Worm (Caenorhabditis elegans): ENCODE data around the gene H12C20.7.

The H12C20.7 gene

DNA sequence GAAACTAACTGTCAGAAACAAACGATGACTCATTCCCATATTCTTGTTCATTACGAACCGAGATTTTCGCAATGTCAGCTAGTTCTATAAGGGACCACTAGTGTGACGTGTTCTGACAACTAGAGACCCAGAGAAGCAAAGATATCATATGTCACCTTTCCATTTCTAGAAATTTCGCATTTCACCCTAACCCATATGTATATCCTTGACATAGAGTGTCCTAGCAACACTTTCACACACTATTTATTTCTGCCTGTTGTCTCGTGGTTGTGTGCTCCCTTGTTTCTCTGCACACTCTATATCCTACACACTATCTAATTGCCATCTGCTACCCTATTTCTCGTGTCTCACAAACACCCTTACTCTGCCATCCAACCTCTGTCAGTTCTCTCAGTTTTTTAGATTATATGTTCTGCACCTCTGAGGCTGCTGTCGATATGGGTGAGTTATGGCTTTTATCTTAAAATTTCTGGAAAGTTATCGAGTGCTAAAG, 23.8 kb downstream of the H12C20.7 start, which contains the start of the genes F38B7.17 and F38B7.3 (continued):
- TF ChIP-seq snpc-4 (tag; optimal IDR thresholded peaks at IDR 0.05): no peak

- TF ChIP-seq hmg-1.1 (GFP tag; IDR thresholded peaks at IDR 0.05) (no peak), daf-19 (GFP tag; conservative IDR thresholded peaks at IDR 0.05) (no peak), dpl-1 (GFP tag; optimal IDR thresholded peaks at IDR 0.05) (no peak), egl-27 (tag; optimal IDR thresholded peaks at IDR 0.05) (no peak), lim-7 (GFP tag; IDR thresholded peaks at IDR 0.05) (no peak), lin-1 (GFP tag; IDR thresholded peaks at IDR 0.05) (no peak), mep-1 (tag; optimal IDR thresholded peaks at IDR 0.05) (no peak), gei-8 (GFP tag; optimal IDR thresholded peaks at IDR 0.05) (no peak), zfp-2 (tag; optimal IDR thresholded peaks at IDR 0.05) (no peak), lin-29 (GFP tag; IDR thresholded peaks at IDR 0.05) (no peak), dmd-9 (GFP tag; IDR thresholded peaks at IDR 0.05) (no peak), T20F7.1 (GFP tag; optimal IDR thresholded peaks at IDR 0.05) (no peak), set-16 (GFP tag; IDR thresholded peaks at IDR 0.05) (no peak), nhr-237 (tag; optimal IDR thresholded peaks at IDR 0.05) (no peak), fkh-10 (GFP tag; optimal IDR thresholded peaks at IDR 0.05) (no peak)
Measured at ce11 chrV:11546795-11547194, 26.0 kb downstream of the H12C20.7 start, which contains the start of gene F38B7.11. Gene F38B7.11 (plus strand): TSS chrV:11547095.

ce11 chrV:11545227-11545626, 27.6 kb downstream of the H12C20.7 start, which contains the start of gene F38B7.10:
Gene F38B7.10 (plus strand): TSS chrV:11545527.
- TF ChIP-seq unc-39 (tag; optimal IDR thresholded peaks at IDR 0.05) (no peak), aha-1 (tag) (peak; percentile 49)

ce11 chrV:11543564-11543963, 29.2 kb downstream of the H12C20.7 start, which contains the start of gene F38B7.2:
Gene F38B7.2 (plus strand): TSS chrV:11543963.
- TF ChIP-seq pha-4 (GFP tag; IDR thresholded peaks at IDR 0.05) (no peak), pha-4 (tag; optimal IDR thresholded peaks at IDR 0.05) (no peak), hlh-30 (tag; optimal IDR thresholded peaks at IDR 0.05; ENCODE audit: insufficient read depth) (peak; percentile 3), daf-16 (GFP tag; optimal IDR thresholded peaks at IDR 0.05) (no peak), daf-16 (tag; optimal IDR thresholded peaks at IDR 0.05) (no peak), rbr-2 (tag; optimal IDR thresholded peaks at IDR 0.05) (no peak), nhr-10 (tag; optimal IDR thresholded peaks at IDR 0.05) (peak; percentile 30), F44E2.7 (GFP tag; IDR thresholded peaks at IDR 0.05) (no peak), unc-62 (GFP tag; optimal IDR thresholded peaks at IDR 0.05 in 1 of 2) (peak in 1 of 2 experiments; percentile 71), unc-62 (tag; optimal IDR thresholded peaks at IDR 0.05) (no peak), aha-1 (tag) (peak; percentile 49), nhr-28 (tag; optimal IDR thresholded peaks at IDR 0.05) (peak; percentile 4), nhr-25 (tag; optimal IDR thresholded peaks at IDR 0.05; ENCODE audit: borderline replicate concordance, insufficient read depth) (peak; percentile 43), hlh-11 (tag; optimal IDR thresholded peaks at IDR 0.05) (peak; percentile 12), lin-15B (tag; optimal IDR thresholded peaks at IDR 0.05) (no peak), nhr-48 (tag; optimal IDR thresholded peaks at IDR 0.05) (peak; percentile 66), ceh-20 (GFP tag; IDR thresholded peaks at IDR 0.05) (no peak)

ce11 chrV:11541284-11541683, 31.5 kb downstream of the H12C20.7 start:
- TF ChIP-seq ama-1 (optimal IDR thresholded peaks at IDR 0.05) (peak; percentile 19), vab-7 (GFP tag; IDR thresholded peaks at IDR 0.05) (peak; percentile 30; the same call in 1 of the 2 replicates), daf-12 (tag; optimal IDR thresholded peaks at IDR 0.05) (no peak), lim-7 (GFP tag; IDR thresholded peaks at IDR 0.05) (peak; percentile 67), lin-13 (GFP tag; optimal IDR thresholded peaks at IDR 0.05) (no peak), arid-1 (GFP tag; conservative IDR thresholded peaks at IDR 0.05) (0 out of 2 replicates have a peak, but pooled peaks have one; percentile 39), nhr-6 (tag; optimal IDR thresholded peaks at IDR 0.05) (no peak), ceh-20 (GFP tag; IDR thresholded peaks at IDR 0.05) (peak; percentile 42; the same call in 1 of the 2 replicates), jun-1 (tag; optimal IDR thresholded peaks at IDR 0.05) (no peak), D1046.2 (GFP tag; IDR thresholded peaks at IDR 0.05) (peak; percentile 82; the same call in 1 of the 2 replicates), egl-43 (GFP tag; IDR thresholded peaks at IDR 0.05) (no peak), gei-8 (GFP tag; optimal IDR thresholded peaks at IDR 0.05) (peak; percentile 52), lin-38 (GFP tag; IDR thresholded peaks at IDR 0.05) (peak; percentile 30; the same call in 1 of the 2 replicates), zag-1 (tag; optimal IDR thresholded peaks at IDR 0.05) (no peak), ces-1 (GFP tag; optimal IDR thresholded peaks at IDR 0.05) (no peak), madf-9 (GFP tag; conservative IDR thresholded peaks at IDR 0.05) (0 out of 2 replicates have a peak, but pooled peaks have one; percentile 53)

Measured in whole organism, L4 larva.